Fruit fly (Drosophila melanogaster): ENCODE data around the gene SWIP.

Gene SWIP

DNA sequence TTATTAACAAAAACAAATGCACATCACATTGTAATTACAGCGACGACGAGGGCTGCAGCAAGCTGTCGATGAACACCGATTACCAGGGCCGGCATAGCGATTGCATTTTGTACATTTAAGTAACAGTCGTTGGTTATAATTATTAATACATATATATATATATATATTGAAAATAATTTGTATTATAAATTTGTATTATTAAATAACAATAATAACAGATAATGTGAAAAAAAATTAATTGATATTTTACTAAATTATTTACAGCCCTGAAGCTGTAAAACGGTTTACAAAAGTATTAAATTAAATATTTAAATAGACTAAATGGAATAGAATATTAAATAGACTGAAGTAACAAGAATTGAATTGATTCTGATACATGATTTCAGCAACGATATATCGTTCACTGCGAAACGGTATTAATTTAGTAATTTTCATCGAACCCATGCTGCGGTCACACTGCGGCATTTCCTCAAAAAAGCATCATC is 37.6 kb upstream of the SWIP start, which contains the start of the genes kat80 and Prosalpha4 (continued):
- TF ChIP-seq CG15601 (tag; optimal IDR thresholded peaks at IDR 0.05) (peak; percentile 30), Doc3 (GFP tag; IDR thresholded peaks at IDR 0.05; ENCODE audit: partially characterized antibody) (peak; percentile 53; the same call in 2 of the 3 replicates), Xbp1 (GFP tag; optimal IDR thresholded peaks at IDR 0.05) (peak; percentile 31), D19A (tag; optimal IDR thresholded peaks at IDR 0.05) (peak; percentile 29), CG3065 (GFP tag; optimal IDR thresholded peaks at IDR 0.05) (no peak), CG2712 (tag; optimal IDR thresholded peaks at IDR 0.05) (peak; percentile 53), HLH54F (GFP tag; optimal IDR thresholded peaks at IDR 0.05) (no peak), CG9817 (tag; optimal IDR thresholded peaks at IDR 0.05) (peak; percentile 29), Dll (GFP tag; IDR thresholded peaks at IDR 0.05; ENCODE audit: partially characterized antibody) (peak; percentile 65), HHEX (GFP tag; optimal IDR thresholded peaks at IDR 0.05) (peak; percentile 42), cg (GFP tag; optimal IDR thresholded peaks at IDR 0.05) (no peak), Lhr (GFP tag; optimal IDR thresholded peaks at IDR 0.05) (no peak), CG6175 (GFP tag; IDR thresholded peaks at IDR 0.05) (no peak), CG17568 (GFP tag; optimal IDR thresholded peaks at IDR 0.05) (no peak), lilli (GFP tag; optimal IDR thresholded peaks at IDR 0.05) (peak; percentile 21), CG13287 (GFP tag; IDR thresholded peaks at IDR 0.05; ENCODE audit: partially characterized antibody) (peak; percentile 79), CG4730 (GFP tag; IDR thresholded peaks at IDR 0.05) (no peak), vvl (GFP tag; IDR thresholded peaks at IDR 0.05) (peak; percentile 39; the same call in 1 of the 2 replicates), dati (GFP tag; IDR thresholded peaks at IDR 0.05) (no peak), CG14710 (tag; optimal IDR thresholded peaks at IDR 0.05) (peak; percentile 67), caup (GFP tag; optimal IDR thresholded peaks at IDR 0.05; ENCODE audit: severe bottlenecking) (peak; percentile 20), salm (tag; optimal IDR thresholded peaks at IDR 0.05) (no peak), Hr3 (GFP tag; optimal IDR thresholded peaks at IDR 0.05) (peak; percentile 86), vnd (GFP tag; IDR thresholded peaks at IDR 0.05; ENCODE audit: partially characterized antibody) (peak; percentile 53; the same call in 1 of the 3 replicates), CG7839 (tag; optimal IDR thresholded peaks at IDR 0.05) (peak; percentile 45), gfzf (GFP tag; optimal IDR thresholded peaks at IDR 0.05) (peak; percentile 58), wdn (GFP tag; IDR thresholded peaks at IDR 0.05) (no peak), Bdp1 (GFP tag; optimal IDR thresholded peaks at IDR 0.05) (no peak), CG15269 (tag; optimal IDR thresholded peaks at IDR 0.05) (peak; percentile 40), CG7271 (tag; optimal IDR thresholded peaks at IDR 0.05) (no peak), rib (GFP tag; IDR thresholded peaks at IDR 0.05) (no peak), GATAe (GFP tag; conservative IDR thresholded peaks at IDR 0.05) (no peak), psq (GFP tag; optimal IDR thresholded peaks at IDR 0.05) (no peak), B-H2 (GFP tag; optimal IDR thresholded peaks at IDR 0.05) (peak; percentile 59), CG11560 (tag; IDR thresholded peaks at IDR 0.05) (no peak), CG9609 (GFP tag; optimal IDR thresholded peaks at IDR 0.05) (no peak), Ptx1 (GFP tag; IDR thresholded peaks at IDR 0.05) (0 out of 2 replicates have a peak, but pooled peaks have one; percentile 12), Dref (GFP tag; IDR thresholded peaks at IDR 0.05) (peak; percentile 32; the same call in 1 of the 2 replicates), CG30403 (GFP tag; optimal IDR thresholded peaks at IDR 0.05) (peak; percentile 10), CG11504 (tag; optimal IDR thresholded peaks at IDR 0.05) (peak; percentile 55), Med (GFP tag) (peak; percentile 60), CG32767 (GFP tag; IDR thresholded peaks at IDR 0.05) (no peak), disco-r (GFP tag; optimal IDR thresholded peaks at IDR 0.05) (no peak), crp (GFP tag; optimal IDR thresholded peaks at IDR 0.05) (peak in 1 of 2 experiments; percentile 60), CG1233 (GFP tag; optimal IDR thresholded peaks at IDR 0.05) (peak; percentile 64), CG18476 (GFP tag; optimal IDR thresholded peaks at IDR 0.05) (no peak), CoRest (tag; optimal IDR thresholded peaks at IDR 0.05) (peak; percentile 55), CG12391 (tag; optimal IDR thresholded peaks at IDR 0.05) (peak; percentile 65), Camta (GFP tag; optimal IDR thresholded peaks at IDR 0.05) (no peak)
